Worm (Caenorhabditis elegans) whole organism, L2 larva: Measurements from ENCODE around the gene mihp-2.

Experiments
- C34F6.9 ChIP-seq: fragments of 150-350 bp; optimal IDR thresholded peaks from 2 replicates; lab custom pipeline; 2014; ENCODE audit warnings: missing biosample characterization, missing genetic modification characterization
- F13H6.1 ChIP-seq: sonication (generic microtip); optimal IDR thresholded peaks from 2 replicates; lab custom pipeline; 2016; ENCODE audit warnings: missing genetic modification characterization, missing compliant biosample characterization
- R02D3.7 ChIP-seq: fragments of 150-350 bp; optimal IDR thresholded peaks from 2 replicates; lab custom pipeline; 2014; ENCODE audit warnings: missing biosample characterization, missing genetic modification characterization
- Y55F3AM.14 ChIP-seq: fragments of 200-800 bp; sonication (Bioruptor generic); optimal IDR thresholded peaks from 2 replicates; lab custom pipeline; 2018; ENCODE audit warnings: mild to moderate bottlenecking, missing genetic modification characterization, missing compliant biosample characterization
- ZK546.5 ChIP-seq: sonication (generic microtip); optimal IDR thresholded peaks from 2 replicates; lab custom pipeline; 2017; ENCODE audit warnings: missing biosample characterization, missing genetic modification characterization
- ama-1 ChIP-seq: fragments of 150-350 bp; optimal IDR thresholded peaks from 2 replicates; lab custom pipeline; 2018; ENCODE audit warnings: inconsistent platforms
- ceh-16 ChIP-seq: fragments of 150-350 bp; optimal IDR thresholded peaks from 2 replicates; lab custom pipeline; 2014; ENCODE audit warnings: missing biosample characterization, missing genetic modification characterization
- ceh-82 ChIP-seq: fragments of 150-350 bp; optimal IDR thresholded peaks from 2 replicates; lab custom pipeline; 2014; ENCODE audit warnings: missing biosample characterization, missing genetic modification characterization
- crh-2 ChIP-seq: sonication (generic microtip); optimal IDR thresholded peaks from 2 replicates; lab custom pipeline; 2017; ENCODE audit warnings: missing biosample characterization, missing genetic modification characterization
- dmd-4 ChIP-seq: sonication (generic microtip); optimal IDR thresholded peaks from 2 replicates; lab custom pipeline; 2017; ENCODE audit warnings: missing biosample characterization, missing genetic modification characterization
- egl-27 ChIP-seq: sonication (generic microtip); optimal IDR thresholded peaks from 3 replicates; lab custom pipeline; 2017; ENCODE audit warnings: missing biosample characterization, missing genetic modification reagents, missing genetic modification characterization
- elt-1 ChIP-seq: fragments of 150-350 bp; optimal IDR thresholded peaks from 2 replicates; lab custom pipeline; 2014; ENCODE audit warnings: missing biosample characterization, missing genetic modification characterization
- elt-3 ChIP-seq: sonication (generic microtip); optimal IDR thresholded peaks from 2 replicates; lab custom pipeline; 2017; ENCODE audit warnings: missing biosample characterization, missing genetic modification characterization
- fos-1 ChIP-seq: fragments of 150-350 bp; optimal IDR thresholded peaks from 2 replicates; lab custom pipeline; 2014; ENCODE audit warnings: missing biosample characterization, missing genetic modification characterization
- gmeb-1 ChIP-seq: fragments of 150-350 bp; optimal IDR thresholded peaks from 2 replicates; lab custom pipeline; 2014; ENCODE audit warnings: missing biosample characterization, missing genetic modification characterization
- lin-11 ChIP-seq: fragments of 150-350 bp; sonication (generic microtip); optimal IDR thresholded peaks from 2 replicates; lab custom pipeline; 2014; ENCODE audit warnings: missing biosample characterization, missing genetic modification characterization, inconsistent platforms, mixed read lengths
- lin-13 ChIP-seq: fragments of 150-350 bp; optimal IDR thresholded peaks from 2 replicates; lab custom pipeline; 2014; ENCODE audit warnings: missing biosample characterization, missing genetic modification reagents, missing genetic modification characterization
- lsy-2 ChIP-seq, 2 experiments: fragments of 150-350 bp in 1 of 2; sonication (generic microtip) in 1 of 2; optimal IDR thresholded peaks; 2 replicates each; lab custom pipeline; 2014 to 2017; ENCODE audit warnings: missing biosample characterization in 2 of 2, missing genetic modification characterization in 2 of 2
- mab-5 ChIP-seq: fragments of 150-350 bp; optimal IDR thresholded peaks from 2 replicates; lab custom pipeline; 2014; ENCODE audit warnings: missing biosample characterization, missing genetic modification characterization
- mbf-1 ChIP-seq: sonication (generic microtip); optimal IDR thresholded peaks from 2 replicates; lab custom pipeline; 2017; ENCODE audit warnings: missing biosample characterization, missing genetic modification characterization
- mdl-1 ChIP-seq, 2 experiments: fragments of 150-350 bp in 1 of 2; sonication (generic microtip) in 1 of 2; optimal IDR thresholded peaks; 2 replicates each; lab custom pipeline; 2017; ENCODE audit warnings: missing biosample characterization in 2 of 2, missing genetic modification characterization in 2 of 2
- nhr-11 ChIP-seq: fragments of 150-350 bp; optimal IDR thresholded peaks from 2 replicates; lab custom pipeline; 2014; ENCODE audit warnings: missing biosample characterization, missing genetic modification characterization
- nhr-12 ChIP-seq: fragments of 150-350 bp; optimal IDR thresholded peaks from 2 replicates; lab custom pipeline; 2014; ENCODE audit warnings: missing biosample characterization, missing genetic modification characterization
- nhr-129 ChIP-seq: fragments of 150-350 bp; optimal IDR thresholded peaks from 2 replicates; lab custom pipeline; 2014; ENCODE audit warnings: missing biosample characterization, missing genetic modification characterization
- nhr-23 ChIP-seq: fragments of 150-350 bp; optimal IDR thresholded peaks from 2 replicates; lab custom pipeline; 2014; ENCODE audit warnings: missing biosample characterization, missing genetic modification reagents, missing genetic modification characterization
- nhr-237 ChIP-seq: fragments of 150-350 bp; optimal IDR thresholded peaks from 2 replicates; lab custom pipeline; 2014; ENCODE audit warnings: missing biosample characterization, missing genetic modification characterization
- nhr-25 ChIP-seq: fragments of 150-350 bp; sonication (generic microtip); optimal IDR thresholded peaks from 3 replicates; lab custom pipeline; 2014; ENCODE audit warnings: missing biosample characterization, missing genetic modification characterization
- nhr-77 ChIP-seq: fragments of 150-350 bp; optimal IDR thresholded peaks from 2 replicates; lab custom pipeline; 2014; ENCODE audit warnings: missing biosample characterization, missing genetic modification characterization
- peb-1 ChIP-seq: fragments of 150-350 bp; optimal IDR thresholded peaks from 2 replicates; lab custom pipeline; 2014; ENCODE audit warnings: missing biosample characterization, missing genetic modification characterization
- sem-4 ChIP-seq: fragments of 150-350 bp; optimal IDR thresholded peaks from 2 replicates; lab custom pipeline; 2014; ENCODE audit warnings: missing biosample characterization, missing genetic modification reagents, missing genetic modification characterization
- skn-1 ChIP-seq: sonication (generic microtip); optimal IDR thresholded peaks from 2 replicates; lab custom pipeline; 2017; ENCODE audit warnings: missing biosample characterization, missing genetic modification characterization
- sma-3 ChIP-seq: sonication (generic microtip); optimal IDR thresholded peaks from 2 replicates; lab custom pipeline; 2016; ENCODE audit warnings: missing genetic modification reagents, missing genetic modification characterization, missing compliant biosample characterization
- sma-9 ChIP-seq, 2 experiments: fragments of 150-350 bp in 1 of 2; sonication (generic microtip) in 1 of 2; optimal IDR thresholded peaks; 2 replicates each; lab custom pipeline; 2014 to 2016; ENCODE audit warnings: missing genetic modification characterization in 2 of 2, mild to moderate bottlenecking in 1 of 2, missing biosample characterization in 1 of 2, missing compliant biosample characterization in 1 of 2, missing genetic modification reagents in 1 of 2, moderate library complexity in 1 of 2
- snpc-4 ChIP-seq: fragments of 150-350 bp; optimal IDR thresholded peaks from 2 replicates; lab custom pipeline; 2014; ENCODE audit warnings: missing biosample characterization, missing genetic modification characterization
- unc-39 ChIP-seq: fragments of 150-350 bp; optimal IDR thresholded peaks from 2 replicates; lab custom pipeline; 2014; ENCODE audit warnings: missing biosample characterization, missing genetic modification characterization
- unc-55 ChIP-seq: fragments of 150-350 bp; sonication (generic microtip); optimal IDR thresholded peaks from 3 replicates; lab custom pipeline; 2014; ENCODE audit warnings: missing biosample characterization, missing genetic modification reagents, missing genetic modification characterization
- unc-62 ChIP-seq: fragments of 150-350 bp; optimal IDR thresholded peaks from 2 replicates; lab custom pipeline; 2014; ENCODE audit warnings: missing biosample characterization, missing genetic modification reagents, missing genetic modification characterization
- zag-1 ChIP-seq: fragments of 150-350 bp; optimal IDR thresholded peaks from 2 replicates; lab custom pipeline; 2014; ENCODE audit warnings: missing biosample characterization, missing genetic modification characterization
- ztf-1 ChIP-seq: fragments of 200-800 bp; sonication (Bioruptor generic); conservative IDR thresholded peaks from 2 replicates; pipeline ENCODE4 v1.3.6; 2022; ENCODE audit warnings: missing genetic modification characterization, missing compliant biosample characterization
- ztf-11 ChIP-seq: sonication (generic microtip); optimal IDR thresholded peaks from 2 replicates; lab custom pipeline; 2017; ENCODE audit warnings: missing biosample characterization, missing genetic modification characterization

Gene mihp-2

ce11 chrV:18900437-18900836 lies 3.1 kb upstream of the mihp-2 start, which contains the start of gene nhr-243:
nhr-243 (minus strand) TSS chrV:18900537.
- TF ChIP-seq mdl-1 (tag; optimal IDR thresholded peaks at IDR 0.05; lab: Kevin White, UChicago), result no peak
- no peak for TF ChIP-seq nhr-77 (tag; lab: Kevin White, UChicago)
- no peak for TF ChIP-seq peb-1
- TF ChIP-seq nhr-23, result no peak
- no peak for TF ChIP-seq elt-3 (tag; lab: Kevin White, UChicago)
- TF ChIP-seq ceh-82 (tag; lab: Kevin White, UChicago), result no peak
- TF ChIP-seq lin-11, result no peak
- no peak for TF ChIP-seq snpc-4 (tag; lab: Kevin White, UChicago)
- TF ChIP-seq unc-39 (tag; lab: Kevin White, UChicago), result no peak
- TF ChIP-seq C34F6.9 (tag; lab: Kevin White, UChicago), result no peak
- no peak for TF ChIP-seq ztf-1 (GFP tag; lab: Robert Waterston, UW)
- no peak for TF ChIP-seq nhr-237 (tag; lab: Kevin White, UChicago)
- no peak for TF ChIP-seq egl-27 (tag; lab: Kevin White, UChicago)
- no peak for TF ChIP-seq fos-1
- TF ChIP-seq zag-1 (tag; lab: Kevin White, UChicago), result no peak
- no peak for TF ChIP-seq nhr-12 (tag; lab: Kevin White, UChicago)
- TF ChIP-seq skn-1, result no peak
- TF ChIP-seq mab-5 (tag; lab: Kevin White, UChicago), result no peak
- TF ChIP-seq sem-4, result no peak
- no peak for TF ChIP-seq ZK546.5 (tag; lab: Kevin White, UChicago)

DNA sequence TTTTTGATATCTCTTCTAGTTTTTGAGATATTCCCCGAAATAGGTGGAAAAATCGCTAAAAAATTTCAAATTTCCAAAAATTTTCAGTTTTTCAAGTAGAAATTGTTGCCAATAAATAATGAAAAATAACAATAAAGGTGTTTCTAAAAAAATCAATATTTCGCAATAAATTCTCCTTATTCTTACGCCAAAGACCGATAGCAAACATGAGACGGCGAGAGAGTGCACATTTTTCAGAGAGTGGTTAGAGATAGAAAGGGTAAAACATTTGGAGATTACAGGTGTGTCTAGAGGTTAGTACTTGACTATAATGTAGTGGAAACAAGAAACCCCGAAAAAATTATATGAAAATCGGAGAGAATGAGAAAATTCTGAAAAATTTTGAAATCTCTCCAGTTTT lies 2.0 kb upstream of the mihp-2 start:
- peak; percentile 14 for TF ChIP-seq F13H6.1 (tag; lab: Kevin White, UChicago)
- no peak for TF ChIP-seq dmd-4 (tag; lab: Kevin White, UChicago)
- TF ChIP-seq nhr-11 (tag; lab: Kevin White, UChicago), result no peak
- TF ChIP-seq nhr-129 (tag; lab: Kevin White, UChicago), result no peak
- no peak for TF ChIP-seq snpc-4 (tag; lab: Kevin White, UChicago)
- peak; percentile 16 for TF ChIP-seq gmeb-1 (tag; lab: Kevin White, UChicago)
- no peak for TF ChIP-seq ztf-11 (tag; lab: Kevin White, UChicago)
- no peak for TF ChIP-seq ama-1 (lab: Kevin White, UChicago)
- TF ChIP-seq fos-1, result peak; percentile 22
- no peak for TF ChIP-seq elt-1 (tag; lab: Kevin White, UChicago)
- TF ChIP-seq sma-3 (GFP tag; lab: Kevin White, UChicago), result no peak
- peak; percentile 13 for TF ChIP-seq unc-55 (GFP tag; lab: Kevin White, UChicago)

- TF ChIP-seq nhr-25 (tag; lab: Kevin White, UChicago), result peak; percentile 23
- no peak for TF ChIP-seq gmeb-1 (tag; lab: Kevin White, UChicago)
These were observed 3.9 kb downstream of the mihp-2 start for ce11 chrV:18907519-18907918.

DNA sequence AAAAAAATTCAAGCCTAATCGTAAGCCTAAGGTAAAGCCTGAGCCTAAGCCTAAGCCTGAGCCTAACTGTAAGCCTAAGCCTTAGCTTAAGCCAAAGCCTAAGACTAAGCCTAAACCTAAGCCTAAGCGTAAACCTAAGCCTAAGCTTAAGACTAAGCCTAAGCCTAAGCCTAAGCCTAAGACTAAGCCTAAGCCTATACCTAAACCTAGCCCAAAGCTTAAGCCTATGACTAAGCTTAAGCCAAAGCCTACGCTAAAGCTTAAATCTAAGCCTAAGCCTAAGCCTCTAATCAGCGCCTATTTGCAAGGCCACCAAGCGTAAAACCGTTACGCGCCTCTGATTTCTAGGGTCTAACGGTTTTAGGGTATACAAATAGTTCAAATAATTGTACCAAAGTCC lies 6.1 kb downstream of the mihp-2 start:
- TF ChIP-seq Y55F3AM.14 (GFP tag; lab: Kevin White, UChicago) (no peak), ceh-16 (no peak), sem-4 (no peak), nhr-77 (tag; lab: Kevin White, UChicago) (no peak), snpc-4 (tag; lab: Kevin White, UChicago) (no peak), lsy-2 (tag; optimal IDR thresholded peaks at IDR 0.05; lab: Kevin White, UChicago) (no peak), ZK546.5 (tag; lab: Kevin White, UChicago) (no peak), mbf-1 (no peak), sma-9 (GFP tag; optimal IDR thresholded peaks at IDR 0.05; lab: Kevin White, UChicago) (no peak), sma-9 (tag; optimal IDR thresholded peaks at IDR 0.05; lab: Kevin White, UChicago) (no peak), lin-13 (GFP tag; lab: Kevin White, UChicago) (no peak)
- TF ChIP-seq, all 48 proteins: peak for 0

- TF ChIP-seq R02D3.7, result no peak
- TF ChIP-seq elt-3 (tag; lab: Kevin White, UChicago), result no peak
- no peak for TF ChIP-seq lin-11
- TF ChIP-seq ztf-1 (GFP tag; lab: Robert Waterston, UW), result no peak
- no peak for TF ChIP-seq F13H6.1 (tag; lab: Kevin White, UChicago)
- TF ChIP-seq mbf-1, result no peak
- TF ChIP-seq C34F6.9 (tag; lab: Kevin White, UChicago), result no peak
- no peak for TF ChIP-seq gmeb-1 (tag; lab: Kevin White, UChicago)
- no peak for TF ChIP-seq crh-2 (tag; lab: Kevin White, UChicago)
- no peak for TF ChIP-seq unc-62 (GFP tag; lab: Kevin White, UChicago)
- no peak for TF ChIP-seq sem-4
- TF ChIP-seq sma-3 (GFP tag; lab: Kevin White, UChicago), result no peak
- TF ChIP-seq nhr-129 (tag; lab: Kevin White, UChicago), result no peak
These were observed 8.2 kb downstream of the mihp-2 start, which contains the start of gene cyp-42A1 for ce11 chrV:18911736-18912135. cyp-42A1 (plus strand) TSS chrV:18912036.
